Fruit fly (Drosophila melanogaster) whole organism, pupa: ENCODE data around the gene CG11550.

Experiments
- CG10348 ChIP-seq: fragments of 200-800 bp; sonication (Bioruptor generic); IDR thresholded peaks from 2 replicates; pipeline ENCODE4 v1.3.6; 2022; ENCODE audit warnings: missing biosample characterization, missing genetic modification characterization
- CG13204 ChIP-seq: fragments of 200-800 bp; sonication (Bioruptor generic); optimal IDR thresholded peaks from 2 replicates; lab custom pipeline; 2018; ENCODE audit warnings: missing biosample characterization, mild to moderate bottlenecking, missing genetic modification characterization, moderate library complexity
- CG14655 ChIP-seq: fragments of 200-800 bp; sonication (Bioruptor generic); optimal IDR thresholded peaks from 3 replicates; lab custom pipeline; 2017; ENCODE audit warnings: mild to moderate bottlenecking, missing biosample characterization, missing genetic modification reagents, missing genetic modification characterization
- CG32121 ChIP-seq: fragments of 200-800 bp; sonication (Bioruptor generic); IDR thresholded peaks from 2 replicates; pipeline ENCODE4 v1.3.6; 2022; ENCODE audit warnings: missing biosample characterization, missing genetic modification characterization
- CG8159 ChIP-seq: fragments of 200-800 bp; sonication (Bioruptor generic); optimal IDR thresholded peaks from 3 replicates; lab custom pipeline; 2018; ENCODE audit warnings: missing biosample characterization, mild to moderate bottlenecking, missing genetic modification characterization, moderate library complexity
- D1 ChIP-seq: fragments of 200-800 bp; sonication (Bioruptor generic); optimal IDR thresholded peaks from 2 replicates; lab custom pipeline; 2018; ENCODE audit warnings: missing biosample characterization, mild to moderate bottlenecking, missing genetic modification characterization, moderate library complexity
- EcR ChIP-seq: fragments of 200-800 bp; sonication (Bioruptor generic); optimal IDR thresholded peaks from 3 replicates; lab custom pipeline; 2019; ENCODE audit warnings: missing biosample characterization, missing genetic modification characterization, mild to moderate bottlenecking, moderate library complexity, missing genetic modification reagents
- Ets98B ChIP-seq: fragments of 200-800 bp; sonication (Bioruptor generic); IDR thresholded peaks from 2 replicates; pipeline ENCODE4 v1.3.6; 2022; ENCODE audit warnings: missing biosample characterization, missing genetic modification characterization
- Pif1A ChIP-seq: fragments of 200-800 bp; sonication (Bioruptor generic); optimal IDR thresholded peaks from 3 replicates; lab custom pipeline; 2016; ENCODE audit warnings: missing biosample characterization, missing genetic modification characterization
- Snoo ChIP-seq: fragments of 200-800 bp; sonication (Bioruptor generic); optimal IDR thresholded peaks from 3 replicates; lab custom pipeline; 2017; ENCODE audit warnings: missing biosample characterization, mild to moderate bottlenecking, missing genetic modification characterization, inconsistent platforms
- fd96Ca ChIP-seq: fragments of 200-800 bp; sonication (Bioruptor generic); IDR thresholded peaks from 3 replicates; pipeline ENCODE4 v1.3.6; 2022; ENCODE audit warnings: missing biosample characterization, missing genetic modification characterization

DNA sequence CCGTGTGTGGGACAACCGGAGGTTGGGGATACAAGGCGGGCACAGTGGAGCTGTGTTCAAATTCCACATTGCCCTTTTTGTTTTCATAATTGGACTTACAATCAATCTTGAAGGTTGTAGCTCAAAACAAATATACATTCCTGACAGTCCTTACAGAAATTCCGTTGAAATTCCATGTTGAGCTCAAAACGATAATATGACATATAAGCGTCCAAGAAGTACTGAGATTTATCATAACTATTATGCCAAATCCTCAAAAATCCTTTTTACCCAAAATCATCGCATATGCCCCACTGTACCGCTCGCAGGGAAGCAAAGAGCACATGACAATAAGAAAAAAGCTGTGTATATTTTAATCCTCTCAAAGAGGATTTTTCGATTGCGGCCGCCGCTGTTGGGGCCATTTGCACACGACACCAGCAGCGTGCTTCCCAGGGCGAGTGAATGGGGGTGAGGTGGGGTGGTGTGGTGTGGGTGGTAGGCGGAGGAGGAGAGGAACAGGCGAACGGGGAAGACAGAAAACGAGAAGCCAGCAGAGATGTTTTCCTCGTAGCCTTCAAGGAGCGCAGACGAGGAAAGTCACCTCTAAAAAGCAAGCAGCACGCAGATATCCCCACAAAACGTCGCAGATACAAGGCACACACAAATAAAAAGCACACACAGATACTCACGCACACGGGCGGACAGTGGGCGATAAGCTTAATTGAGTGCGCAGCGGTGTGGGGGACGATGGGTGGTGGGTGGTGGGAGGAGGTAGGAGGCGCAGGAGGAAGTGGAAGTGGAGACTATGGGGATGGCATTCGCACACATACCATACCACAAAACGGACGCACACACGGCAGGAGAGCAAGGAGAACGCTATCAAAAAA is 37.9 kb upstream of the CG11550 start:
- TF ChIP-seq Ets98B (GFP tag; lab: Robert Waterston, UW) (peak; percentile 31), CG8159 (tag; lab: Kevin White, UChicago) (peak; percentile 84), D1 (tag; lab: Kevin White, UChicago) (peak; percentile 62), fd96Ca (GFP tag; lab: Robert Waterston, UW) (peak; percentile 81), Snoo (tag; lab: Kevin White, UChicago) (peak; percentile 75), CG13204 (GFP tag; lab: Kevin White, UChicago) (peak; percentile 67), Pif1A (GFP tag; lab: Kevin White, UChicago) (peak; percentile 89), CG10348 (GFP tag; lab: Robert Waterston, UW) (peak; percentile 46; the same call in 1 of the 2 replicates), EcR (GFP tag; lab: Kevin White, UChicago) (no peak), CG32121 (GFP tag; lab: Robert Waterston, UW) (peak; percentile 67), CG14655 (GFP tag; lab: Kevin White, UChicago) (peak; percentile 81)
